Worm (Caenorhabditis elegans) whole organism, mixed stage, embryonic: ENCODE results near the gene T10D4.15.

Source experiments
- lin-13 ChIP-seq: fragments of 150-350 bp; optimal IDR thresholded peaks from 2 replicates; lab custom pipeline; 2014; ENCODE audit warnings: missing biosample characterization, missing genetic modification characterization
- pha-4 ChIP-seq: fragments of 150-350 bp; optimal IDR thresholded peaks from 2 replicates; lab custom pipeline; 2018; ENCODE audit warnings: missing biosample characterization, missing genetic modification reagents, missing genetic modification characterization

- TF ChIP-seq lin-13 (tag; lab: Kevin White, UChicago) (no peak), pha-4 (tag; lab: Kevin White, UChicago) (no peak)
These were observed 49.8 kb downstream of the T10D4.15 start for ce11 chrII:3195739-3196138.
